Fruit fly (Drosophila melanogaster) whole organism, wandering third instar larva: ENCODE results near the gene CG15696.

Experiments
- Abd-B ChIP-seq: fragments of >200 bp; optimal IDR thresholded peaks from 2 replicates; lab custom pipeline; 2017; ENCODE audit warnings: missing biosample characterization, missing genetic modification characterization
- CG9705 ChIP-seq: fragments of 200-800 bp; sonication (Bioruptor generic); optimal IDR thresholded peaks from 2 replicates; lab custom pipeline; 2018; ENCODE audit warnings: missing biosample characterization, mild to moderate bottlenecking, missing genetic modification characterization
- CrebA ChIP-seq: fragments of 200-800 bp; sonication (Bioruptor generic); optimal IDR thresholded peaks from 2 replicates; lab custom pipeline; 2016; ENCODE audit warnings: missing biosample characterization, mild to moderate bottlenecking, missing genetic modification characterization, borderline replicate concordance
- Dfd ChIP-seq: fragments of >200 bp; optimal IDR thresholded peaks from 2 replicates; lab custom pipeline; 2017; ENCODE audit warnings: missing biosample characterization, missing genetic modification characterization
- Dif ChIP-seq: fragments of 200-275, 200-300 bp; sonication (Bioruptor generic); optimal IDR thresholded peaks from 2 replicates; lab custom pipeline; 2018; ENCODE audit warnings: missing biosample characterization, missing genetic modification characterization; ENCODE audit not compliant: partially characterized antibody
- GATAd ChIP-seq: sonication (Bioruptor generic); optimal IDR thresholded peaks from 2 replicates; lab custom pipeline; 2016; ENCODE audit warnings: missing biosample characterization, missing genetic modification characterization
- Hr83 ChIP-seq: fragments of 200-300 bp; sonication (Bioruptor generic); optimal IDR thresholded peaks from 2 replicates; lab custom pipeline; 2016; ENCODE audit warnings: missing biosample characterization, mild to moderate bottlenecking, missing genetic modification characterization, moderate library complexity; ENCODE audit not compliant: poor library complexity, severe bottlenecking
- Jra ChIP-seq: sonication (Bioruptor generic); optimal IDR thresholded peaks from 2 replicates; lab custom pipeline; 2016; ENCODE audit warnings: missing biosample characterization, missing genetic modification characterization
- Mio ChIP-seq: sonication (Bioruptor generic); optimal IDR thresholded peaks from 2 replicates; lab custom pipeline; 2016; ENCODE audit warnings: missing biosample characterization, missing genetic modification characterization
- Myc ChIP-seq: fragments of >200 bp; optimal IDR thresholded peaks from 2 replicates; lab custom pipeline; 2017
- OdsH ChIP-seq: fragments of 200-800 bp; sonication (Bioruptor generic); optimal IDR thresholded peaks from 2 replicates; lab custom pipeline; 2016; ENCODE audit warnings: missing biosample characterization, mild to moderate bottlenecking, missing genetic modification characterization
- Rel ChIP-seq, 2 experiments: fragments of 200-800 bp; sonication (Bioruptor generic) in 1 of 2; optimal IDR thresholded peaks; 2 replicates in 1 of 2; 3 replicates in 1 of 2; lab custom pipeline; 2016 to 2019; ENCODE audit warnings: mild to moderate bottlenecking in 2 of 2, missing biosample characterization in 2 of 2, missing genetic modification characterization in 2 of 2, moderate library complexity in 1 of 2
- Vsx2 ChIP-seq: fragments of 200-300, 225-300 bp; sonication (Bioruptor generic); optimal IDR thresholded peaks from 2 replicates; lab custom pipeline; 2018; ENCODE audit warnings: missing biosample characterization, missing genetic modification characterization; ENCODE audit not compliant: partially characterized antibody
- br ChIP-seq: fragments of 200-800 bp; sonication (Bioruptor generic); optimal IDR thresholded peaks from 2 replicates; lab custom pipeline; 2016; ENCODE audit warnings: missing biosample characterization, missing genetic modification characterization
- dl ChIP-seq, 2 experiments: fragments of 175-275, 200-275 bp in 1 of 2; fragments of 200-275 bp in 1 of 2; sonication (Bioruptor generic); optimal IDR thresholded peaks; lab custom pipeline; 2018; ENCODE audit warnings: mild to moderate bottlenecking in 2 of 2, missing biosample characterization in 2 of 2, missing genetic modification characterization in 2 of 2, moderate library complexity in 2 of 2; ENCODE audit not compliant: partially characterized antibody in 2 of 2, insufficient read depth in 1 of 2
- dmrt93B ChIP-seq: fragments of 200-800 bp; sonication (Bioruptor generic); optimal IDR thresholded peaks from 2 replicates; lab custom pipeline; 2018; ENCODE audit warnings: missing biosample characterization, mild to moderate bottlenecking, missing genetic modification characterization
- ey ChIP-seq: fragments of 200-800 bp; sonication (Bioruptor generic); optimal IDR thresholded peaks from 2 replicates; lab custom pipeline; 2016; ENCODE audit warnings: missing biosample characterization, missing genetic modification characterization
- foxo ChIP-seq, 2 experiments: fragments of 200-800 bp; sonication (Bioruptor generic); optimal IDR thresholded peaks; 2 replicates in 1 of 2; 3 replicates in 1 of 2; lab custom pipeline; 2016 to 2017; ENCODE audit warnings: missing biosample characterization in 2 of 2, missing genetic modification characterization in 2 of 2
- fru ChIP-seq: fragments of 200-800 bp; sonication (Bioruptor generic); optimal IDR thresholded peaks from 3 replicates; lab custom pipeline; 2016; ENCODE audit warnings: missing biosample characterization, mild to moderate bottlenecking, missing genetic modification characterization
- h ChIP-seq: fragments of 200-800 bp; sonication (Bioruptor generic); optimal IDR thresholded peaks from 3 replicates; lab custom pipeline; 2016; ENCODE audit warnings: missing biosample characterization, mild to moderate bottlenecking, missing genetic modification characterization
- jim ChIP-seq: fragments of 175-275, 200-325 bp; sonication (Bioruptor generic); optimal IDR thresholded peaks from 2 replicates; lab custom pipeline; 2016; ENCODE audit warnings: missing biosample characterization, mild to moderate bottlenecking, missing genetic modification characterization
- pan ChIP-seq: fragments of >200 bp; optimal IDR thresholded peaks from 2 replicates; lab custom pipeline; 2017
- psq ChIP-seq: fragments of 200-800 bp; sonication (Bioruptor generic); optimal IDR thresholded peaks from 3 replicates; lab custom pipeline; 2017; ENCODE audit warnings: missing biosample characterization, mild to moderate bottlenecking, missing genetic modification characterization, moderate library complexity
- rgr ChIP-seq: fragments of 200-800 bp; sonication (Bioruptor generic); optimal IDR thresholded peaks from 3 replicates; lab custom pipeline; 2016; ENCODE audit warnings: missing biosample characterization, mild to moderate bottlenecking, missing genetic modification characterization
- sage ChIP-seq: fragments of 200-800 bp; sonication (Bioruptor generic); optimal IDR thresholded peaks from 2 replicates; lab custom pipeline; 2016; ENCODE audit warnings: missing biosample characterization, mild to moderate bottlenecking, missing genetic modification characterization
- usp ChIP-seq: fragments of >200 bp; optimal IDR thresholded peaks from 2 replicates; lab custom pipeline; 2017; ENCODE audit warnings: missing biosample characterization, missing genetic modification characterization

Gene CG15696

DNA sequence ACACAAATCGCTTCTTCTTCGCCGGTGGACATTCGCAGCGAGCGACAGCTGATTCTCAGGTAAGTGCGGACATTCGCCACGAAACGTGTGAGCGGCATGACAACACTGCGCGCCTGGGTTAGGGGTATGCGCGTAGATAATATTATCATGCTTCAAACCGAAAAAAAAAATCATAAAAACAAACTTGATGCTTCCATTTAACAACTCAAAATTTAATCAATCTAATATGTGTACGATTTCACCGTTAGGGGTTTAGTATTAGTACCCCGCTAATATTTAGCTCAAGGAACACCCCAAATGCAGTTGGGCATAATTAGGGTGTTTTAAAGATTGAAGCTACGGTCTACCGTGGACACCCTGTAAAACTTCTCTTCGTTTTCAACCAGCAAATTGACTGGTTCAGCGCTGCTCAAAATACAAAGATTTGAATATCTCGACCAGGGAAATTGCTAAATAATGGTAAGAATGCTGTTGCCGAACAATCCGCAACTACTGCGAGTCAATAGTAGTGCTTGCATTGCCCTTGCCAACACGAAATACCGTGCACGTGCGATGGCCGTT is 25.0 kb upstream of the CG15696 start, which contains the start of the genes CG17271 and RpS20 (continued):
- TF ChIP-seq dmrt93B (peak; percentile 68), jim (GFP tag; lab: Kevin White, UChicago) (peak; percentile 18), ey (GFP tag; lab: Kevin White, UChicago) (peak; percentile 91), GATAd (GFP tag; lab: Kevin White, UChicago) (no peak), pan (lab: Kevin White, UChicago) (no peak), CG9705 (peak; percentile 78), OdsH (GFP tag; lab: Kevin White, UChicago) (peak; percentile 77), Dfd (GFP tag; lab: Kevin White, UChicago) (no peak), foxo (GFP tag; optimal IDR thresholded peaks at IDR 0.05; lab: Kevin White, UChicago) (peak; percentile 4 to 94), Hr83 (GFP tag; lab: Kevin White, UChicago) (peak; percentile 87), h (GFP tag; lab: Kevin White, UChicago) (peak; percentile 92), sage (GFP tag; lab: Kevin White, UChicago) (no peak), psq (peak; percentile 67), CrebA (GFP tag; lab: Kevin White, UChicago) (no peak), Abd-B (no peak), rgr (peak; percentile 89)

- TF ChIP-seq rgr = no peak
- TF ChIP-seq Rel (GFP tag; optimal IDR thresholded peaks at IDR 0.05; lab: Kevin White, UChicago) = no peak
- TF ChIP-seq Rel (tag; optimal IDR thresholded peaks at IDR 0.05; lab: Kevin White, UChicago) = peak; percentile 100
- no peak for TF ChIP-seq sage (GFP tag; lab: Kevin White, UChicago)
- TF ChIP-seq Jra = no peak
These were observed 23.0 kb upstream of the CG15696 start, which contains the start of gene CG17272 for dm6 chr3R:20823704-20824454. Gene CG17272, minus strand, starts transcription at chr3R:20824239.

dm6 chr3R:20826929-20827328 is 19.9 kb upstream of the CG15696 start:
- no peak for TF ChIP-seq Rel (GFP tag; optimal IDR thresholded peaks at IDR 0.05; lab: Kevin White, UChicago)
- TF ChIP-seq Rel (tag; optimal IDR thresholded peaks at IDR 0.05; lab: Kevin White, UChicago) = peak; percentile 53
- no peak for TF ChIP-seq Myc (lab: Kevin White, UChicago)

- TF ChIP-seq sage (GFP tag; lab: Kevin White, UChicago) = no peak
- no peak for TF ChIP-seq rgr
- no peak for TF ChIP-seq Vsx2 (GFP tag; lab: Kevin White, UChicago)
- no peak for TF ChIP-seq ey (GFP tag; lab: Kevin White, UChicago)
- peak in 1 of 2 experiments; percentile 32 for TF ChIP-seq dl (GFP tag; optimal IDR thresholded peaks at IDR 0.05; lab: Kevin White, UChicago; ENCODE audit: insufficient read depth in 1 of 2, partially characterized antibody in 2 of 2)
- TF ChIP-seq psq = no peak
- peak; percentile 11 for TF ChIP-seq Hr83 (GFP tag; lab: Kevin White, UChicago)
- peak; percentile 58 for TF ChIP-seq Dif (GFP tag; lab: Kevin White, UChicago)
- TF ChIP-seq CrebA (GFP tag; lab: Kevin White, UChicago) = no peak
- TF ChIP-seq br = peak; percentile 51
- no peak for TF ChIP-seq fru (GFP tag; lab: Kevin White, UChicago)
- TF ChIP-seq Rel (GFP tag; optimal IDR thresholded peaks at IDR 0.05; lab: Kevin White, UChicago) = no peak
- peak; percentile 100 for TF ChIP-seq Rel (tag; optimal IDR thresholded peaks at IDR 0.05; lab: Kevin White, UChicago)
- TF ChIP-seq Dfd (GFP tag; lab: Kevin White, UChicago) = no peak
- no peak for TF ChIP-seq usp
- TF ChIP-seq h (GFP tag; lab: Kevin White, UChicago) = peak; percentile 23
- TF ChIP-seq Mio (GFP tag; lab: Kevin White, UChicago) = no peak
These were observed 18.1 kb upstream of the CG15696 start for dm6 chr3R:20828520-20829415.
